Worm (Caenorhabditis elegans) whole organism, L1 larva: Measurements from ENCODE around the gene vps-35.

Experiments
- ces-1 ChIP-seq: fragments of 150-350 bp; optimal IDR thresholded peaks from 2 replicates; lab custom pipeline; 2014; ENCODE audit warnings: missing biosample characterization, missing genetic modification reagents, missing genetic modification characterization
- efl-3 ChIP-seq: fragments of 200-800 bp; sonication (Bioruptor generic); optimal IDR thresholded peaks from 2 replicates; lab custom pipeline; 2018; ENCODE audit warnings: mild to moderate bottlenecking, missing genetic modification characterization, missing compliant biosample characterization
- egl-27 ChIP-seq, 2 experiments: fragments of 150-350 bp in 1 of 2; sonication (generic microtip); optimal IDR thresholded peaks; 3 replicates each; lab custom pipeline; 2017 to 2018; ENCODE audit warnings: missing biosample characterization in 2 of 2, missing genetic modification characterization in 2 of 2, missing genetic modification reagents in 2 of 2
- elt-2 ChIP-seq: sonication (generic microtip); optimal IDR thresholded peaks from 2 replicates; lab custom pipeline; 2016; ENCODE audit warnings: missing genetic modification characterization, mild to moderate bottlenecking, inconsistent platforms, missing compliant biosample characterization, missing genetic modification reagents
- lsy-2 ChIP-seq, 2 experiments: fragments of 150-350 bp; optimal IDR thresholded peaks; 2 replicates each; lab custom pipeline; 2014; ENCODE audit warnings: missing biosample characterization in 2 of 2, missing genetic modification characterization in 2 of 2
- mep-1 ChIP-seq: fragments of 150-350 bp; optimal IDR thresholded peaks from 2 replicates; lab custom pipeline; 2014; ENCODE audit warnings: missing biosample characterization, missing genetic modification characterization
- nhr-11 ChIP-seq: fragments of 150-350 bp; optimal IDR thresholded peaks from 2 replicates; lab custom pipeline; 2014; ENCODE audit warnings: missing biosample characterization, missing genetic modification characterization
- nhr-47 ChIP-seq: sonication (generic microtip); optimal IDR thresholded peaks from 2 replicates; lab custom pipeline; 2016; ENCODE audit warnings: mild to moderate bottlenecking, missing genetic modification characterization, moderate library complexity, missing compliant biosample characterization
- pax-3 ChIP-seq: fragments of 200-800 bp; sonication (Bioruptor generic); optimal IDR thresholded peaks from 2 replicates; lab custom pipeline; 2018; ENCODE audit warnings: mild to moderate bottlenecking, missing genetic modification characterization, moderate library complexity, missing compliant biosample characterization
- sup-37 ChIP-seq: fragments of 200-800 bp; sonication (Bioruptor generic); optimal IDR thresholded peaks from 2 replicates; lab custom pipeline; 2018; ENCODE audit warnings: mild to moderate bottlenecking, missing genetic modification characterization, missing compliant biosample characterization
- tbx-2 ChIP-seq: sonication (generic microtip); optimal IDR thresholded peaks from 2 replicates; lab custom pipeline; 2016; ENCODE audit warnings: missing genetic modification characterization, missing compliant biosample characterization
- unc-62 ChIP-seq: fragments of 150-350 bp; optimal IDR thresholded peaks from 2 replicates; lab custom pipeline; 2014; ENCODE audit warnings: missing biosample characterization, missing genetic modification reagents, missing genetic modification characterization
- xbp-1 ChIP-seq: sonication (generic microtip); optimal IDR thresholded peaks from 2 replicates; lab custom pipeline; 2016; ENCODE audit warnings: missing genetic modification characterization, missing compliant biosample characterization

DNA sequence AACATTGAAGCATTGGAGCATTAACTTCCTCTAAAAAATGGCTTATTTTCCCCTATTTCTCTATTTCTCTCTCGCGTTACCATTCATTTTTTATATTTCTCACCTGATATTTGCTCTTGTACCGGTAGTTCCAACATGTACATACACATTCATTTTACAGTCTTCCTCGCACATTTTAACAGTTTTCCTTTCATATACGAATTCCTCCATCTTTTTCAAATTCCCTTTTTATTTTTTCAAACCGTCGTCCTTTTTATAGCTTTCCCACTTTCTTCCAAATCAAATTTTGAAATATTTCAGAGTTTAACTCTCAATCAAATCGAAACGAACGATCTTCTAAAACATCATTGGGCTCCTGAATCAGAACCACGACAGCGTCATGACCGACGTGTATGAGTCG lies 23.4 kb upstream of the vps-35 start, which contains the start of gene rfip-1:
- no peak for TF ChIP-seq mep-1 (tag; lab: Kevin White, UChicago)
- TF ChIP-seq elt-2 (tag; lab: Kevin White, UChicago), result no peak
- TF ChIP-seq efl-3 (GFP tag; lab: Kevin White, UChicago), result no peak
- no peak for TF ChIP-seq sup-37 (GFP tag; lab: Kevin White, UChicago)
- TF ChIP-seq nhr-11 (tag; lab: Kevin White, UChicago), result no peak
- TF ChIP-seq unc-62 (GFP tag; lab: Kevin White, UChicago), result no peak
- no peak for TF ChIP-seq nhr-47 (tag; lab: Kevin White, UChicago)
- no peak for TF ChIP-seq xbp-1 (tag; lab: Kevin White, UChicago)
- no peak for TF ChIP-seq ces-1 (GFP tag; lab: Kevin White, UChicago)
- TF ChIP-seq tbx-2 (tag; lab: Kevin White, UChicago), result no peak
- no peak for TF ChIP-seq lsy-2 (tag; optimal IDR thresholded peaks at IDR 0.05; lab: Kevin White, UChicago)
- TF ChIP-seq egl-27 (tag; optimal IDR thresholded peaks at IDR 0.05; lab: Kevin White, UChicago), result no peak
- TF ChIP-seq pax-3 (tag; lab: Kevin White, UChicago), result no peak
